Worm (Caenorhabditis elegans) whole organism, late embryonic: ENCODE data around the gene clh-5.

ENCODE experiments used
- C08G9.2 ChIP-seq: sonication (generic microtip); optimal IDR thresholded peaks from 2 replicates; lab custom pipeline; 2016; ENCODE audit warnings: mild to moderate bottlenecking, missing genetic modification characterization, moderate library complexity, missing compliant biosample characterization
- K09A11.1 ChIP-seq: sonication (generic microtip); optimal IDR thresholded peaks from 2 replicates; lab custom pipeline; 2017; ENCODE audit warnings: antibody characterized with exemption, mild to moderate bottlenecking, missing genetic modification characterization, missing compliant biosample characterization; ENCODE audit not compliant: insufficient read depth
- T23F11.4 ChIP-seq: fragments of 200-800 bp; sonication (Bioruptor generic); optimal IDR thresholded peaks from 2 replicates; lab custom pipeline; 2018; ENCODE audit warnings: mild to moderate bottlenecking, missing genetic modification characterization, missing compliant biosample characterization
- Y22D7AL.16 ChIP-seq: sonication (generic microtip); optimal IDR thresholded peaks from 2 replicates; lab custom pipeline; 2016; ENCODE audit warnings: missing genetic modification characterization, missing compliant biosample characterization
- ceh-14 ChIP-seq: sonication (generic microtip); optimal IDR thresholded peaks from 2 replicates; lab custom pipeline; 2016; ENCODE audit warnings: missing genotype, missing genetic modification characterization, missing compliant biosample characterization
- ceh-18 ChIP-seq: sonication (generic microtip); optimal IDR thresholded peaks from 2 replicates; lab custom pipeline; 2016; ENCODE audit warnings: missing genetic modification characterization, missing compliant biosample characterization
- ceh-19 ChIP-seq: fragments of 200-800 bp; sonication (Bioruptor generic); optimal IDR thresholded peaks from 2 replicates; lab custom pipeline; 2018; ENCODE audit warnings: mild to moderate bottlenecking, missing genetic modification characterization, missing compliant biosample characterization
- ceh-2 ChIP-seq: sonication (generic microtip); optimal IDR thresholded peaks from 2 replicates; lab custom pipeline; 2016; ENCODE audit warnings: missing genotype, missing genetic modification characterization, missing compliant biosample characterization
- ceh-22 ChIP-seq: sonication (generic microtip); optimal IDR thresholded peaks from 2 replicates; lab custom pipeline; 2017; ENCODE audit warnings: missing biosample characterization, missing genetic modification characterization
- ceh-30 ChIP-seq: fragments of 150-350 bp; optimal IDR thresholded peaks from 2 replicates; lab custom pipeline; 2014; ENCODE audit warnings: missing biosample characterization, missing genetic modification characterization
- ceh-45 ChIP-seq: fragments of 200-800 bp; sonication (Bioruptor generic); IDR thresholded peaks from 2 replicates; pipeline ENCODE4 v1.3.6; 2022; ENCODE audit warnings: missing genetic modification reagents, missing genetic modification characterization, missing compliant biosample characterization
- ceh-9 ChIP-seq: sonication (generic microtip); optimal IDR thresholded peaks from 2 replicates; lab custom pipeline; 2016; ENCODE audit warnings: mild to moderate bottlenecking, missing genetic modification characterization, inconsistent platforms, missing compliant biosample characterization
- elt-4 ChIP-seq: sonication (generic microtip); optimal IDR thresholded peaks from 2 replicates; lab custom pipeline; 2016; ENCODE audit warnings: missing genetic modification characterization, missing compliant biosample characterization
- ets-4 ChIP-seq: sonication (generic microtip); optimal IDR thresholded peaks from 2 replicates; lab custom pipeline; 2016; ENCODE audit warnings: missing genetic modification characterization, missing compliant biosample characterization
- fkh-6 ChIP-seq: sonication (generic microtip); optimal IDR thresholded peaks from 2 replicates; lab custom pipeline; 2016; ENCODE audit warnings: missing genetic modification characterization, missing compliant biosample characterization
- gmeb-2 ChIP-seq: sonication (generic microtip); optimal IDR thresholded peaks from 2 replicates; lab custom pipeline; 2016; ENCODE audit warnings: missing genetic modification characterization, inconsistent platforms, missing compliant biosample characterization
- hlh-13 ChIP-seq: fragments of 200-800 bp; sonication (Bioruptor generic); optimal IDR thresholded peaks from 2 replicates; lab custom pipeline; 2018; ENCODE audit warnings: mild to moderate bottlenecking, missing genetic modification characterization, missing compliant biosample characterization
- hlh-30 ChIP-seq: sonication (generic microtip); optimal IDR thresholded peaks from 2 replicates; lab custom pipeline; 2017; ENCODE audit warnings: antibody characterized with exemption, missing genetic modification characterization, missing compliant biosample characterization; ENCODE audit not compliant: insufficient read depth
- hlh-6 ChIP-seq: sonication (generic microtip); optimal IDR thresholded peaks from 2 replicates; lab custom pipeline; 2016; ENCODE audit warnings: missing genotype, missing genetic modification characterization, missing compliant biosample characterization
- lim-6 ChIP-seq: sonication (generic microtip); optimal IDR thresholded peaks from 2 replicates; lab custom pipeline; 2016; ENCODE audit warnings: missing genetic modification characterization, missing compliant biosample characterization
- lin-11 ChIP-seq: fragments of 200-800 bp; sonication (Bioruptor generic); optimal IDR thresholded peaks from 2 replicates; lab custom pipeline; 2018; ENCODE audit warnings: mild to moderate bottlenecking, missing genetic modification characterization, missing compliant biosample characterization
- mec-3 ChIP-seq: sonication (generic microtip); optimal IDR thresholded peaks from 2 replicates; lab custom pipeline; 2016; ENCODE audit warnings: borderline replicate concordance, missing genetic modification characterization, missing compliant biosample characterization
- nhr-11 ChIP-seq: fragments of 150-350 bp; optimal IDR thresholded peaks from 2 replicates; lab custom pipeline; 2014; ENCODE audit warnings: missing biosample characterization, missing genetic modification characterization
- nhr-232 ChIP-seq: sonication (generic microtip); optimal IDR thresholded peaks from 2 replicates; lab custom pipeline; 2016; ENCODE audit warnings: missing genetic modification characterization, missing compliant biosample characterization
- npax-4 ChIP-seq: sonication (generic microtip); optimal IDR thresholded peaks from 2 replicates; lab custom pipeline; 2016; ENCODE audit warnings: missing genetic modification characterization, missing compliant biosample characterization
- pqm-1 ChIP-seq: sonication (generic microtip); optimal IDR thresholded peaks from 2 replicates; lab custom pipeline; 2016; ENCODE audit warnings: missing genetic modification characterization, missing compliant biosample characterization
- pros-1 ChIP-seq: fragments of 150-350 bp; optimal IDR thresholded peaks from 2 replicates; lab custom pipeline; 2014; ENCODE audit warnings: missing biosample characterization, missing genetic modification reagents, missing genetic modification characterization
- ref-2 ChIP-seq: sonication (generic microtip); optimal IDR thresholded peaks from 2 replicates; lab custom pipeline; 2016; ENCODE audit warnings: missing genetic modification characterization, missing compliant biosample characterization
- sox-2 ChIP-seq: fragments of 200-800 bp; sonication (Bioruptor generic); IDR thresholded peaks from 2 replicates; pipeline ENCODE4 v1.3.6; 2022; ENCODE audit warnings: missing genetic modification reagents, missing genetic modification characterization, missing compliant biosample characterization
- syd-9 ChIP-seq: sonication (generic microtip); optimal IDR thresholded peaks from 2 replicates; lab custom pipeline; 2016; ENCODE audit warnings: mild to moderate bottlenecking, missing genetic modification characterization, moderate library complexity, missing compliant biosample characterization
- tbx-7 ChIP-seq: sonication (generic microtip); optimal IDR thresholded peaks from 2 replicates; lab custom pipeline; 2016; ENCODE audit warnings: missing genotype, missing genetic modification characterization, missing compliant biosample characterization
- unc-42 ChIP-seq: sonication (generic microtip); optimal IDR thresholded peaks from 2 replicates; lab custom pipeline; 2016; ENCODE audit warnings: missing genotype, missing genetic modification characterization, missing compliant biosample characterization
- unc-55 ChIP-seq: sonication (generic microtip); optimal IDR thresholded peaks from 2 replicates; lab custom pipeline; 2017; ENCODE audit warnings: missing biosample characterization, missing genetic modification reagents, missing genetic modification characterization

The clh-5 gene

DNA sequence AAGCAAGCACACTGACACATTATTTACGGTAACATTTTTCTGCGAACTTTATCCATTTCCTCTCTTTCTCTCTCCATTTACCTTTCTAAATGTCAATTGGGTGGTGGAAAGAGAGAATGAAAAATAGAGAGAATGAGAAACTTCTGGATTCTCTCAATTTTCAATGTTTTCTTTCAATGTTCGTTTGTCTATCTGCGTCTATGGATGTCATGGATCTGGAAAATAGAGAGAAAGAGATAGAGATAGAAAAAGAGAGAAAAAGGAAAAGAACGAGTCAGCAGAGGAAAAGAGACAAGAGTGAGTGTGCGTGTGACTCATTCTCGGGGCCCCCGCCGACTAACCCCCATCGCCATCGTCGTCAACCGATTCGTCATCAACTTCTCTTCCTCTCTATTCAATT lies 14.4 kb upstream of the clh-5 start, which contains the start of gene jun-1 (continued):
- TF ChIP-seq ets-4 (tag; lab: Kevin White, UChicago) = peak; percentile 65
- TF ChIP-seq unc-55 = peak; percentile 64
- TF ChIP-seq nhr-232 (tag; lab: Kevin White, UChicago) = no peak
- no peak for TF ChIP-seq ceh-9
- TF ChIP-seq syd-9 (tag; lab: Kevin White, UChicago) = no peak
- TF ChIP-seq gmeb-2 (tag; lab: Kevin White, UChicago) = no peak
- TF ChIP-seq nhr-11 (tag; lab: Kevin White, UChicago) = no peak
- TF ChIP-seq sox-2 (GFP tag; lab: Robert Waterston, UW) = no peak
- no peak for TF ChIP-seq ceh-45 (GFP tag; lab: Robert Waterston, UW)
- TF ChIP-seq ceh-14 (tag; lab: Kevin White, UChicago) = no peak
- TF ChIP-seq hlh-6 (tag; lab: Kevin White, UChicago) = no peak
- no peak for TF ChIP-seq Y22D7AL.16
- TF ChIP-seq ceh-18 (tag; lab: Kevin White, UChicago) = peak; percentile 80
- TF ChIP-seq ceh-30 (tag; lab: Kevin White, UChicago) = no peak
- TF ChIP-seq ref-2 (tag; lab: Kevin White, UChicago) = peak; percentile 9
- no peak for TF ChIP-seq hlh-13 (GFP tag; lab: Kevin White, UChicago)
- TF ChIP-seq C08G9.2 (tag; lab: Kevin White, UChicago) = no peak
- no peak for TF ChIP-seq npax-4
- no peak for TF ChIP-seq tbx-7 (tag; lab: Kevin White, UChicago)
- no peak for TF ChIP-seq pqm-1
- TF ChIP-seq ceh-22 (tag; lab: Kevin White, UChicago) = no peak
- TF ChIP-seq lin-11 (tag; lab: Kevin White, UChicago) = no peak
- no peak for TF ChIP-seq ceh-2
- TF ChIP-seq, all 69 proteins: peak for 15

- no peak for TF ChIP-seq mec-3 (tag; lab: Kevin White, UChicago)
- TF ChIP-seq hlh-30 (tag; lab: Kevin White, UChicago) = no peak
- TF ChIP-seq ceh-19 (GFP tag; lab: Kevin White, UChicago) = no peak
- no peak for TF ChIP-seq fkh-6 (tag; lab: Kevin White, UChicago)
- no peak for TF ChIP-seq T23F11.4 (GFP tag; lab: Kevin White, UChicago)
- no peak for TF ChIP-seq sox-2 (GFP tag; lab: Robert Waterston, UW)
- no peak for TF ChIP-seq npax-4
- TF ChIP-seq ref-2 (tag; lab: Kevin White, UChicago) = no peak
- no peak for TF ChIP-seq pros-1
- TF ChIP-seq K09A11.1 = no peak
Measured at ce11 chrII:9111471-9112016, 13.1 kb upstream of the clh-5 start.

DNA sequence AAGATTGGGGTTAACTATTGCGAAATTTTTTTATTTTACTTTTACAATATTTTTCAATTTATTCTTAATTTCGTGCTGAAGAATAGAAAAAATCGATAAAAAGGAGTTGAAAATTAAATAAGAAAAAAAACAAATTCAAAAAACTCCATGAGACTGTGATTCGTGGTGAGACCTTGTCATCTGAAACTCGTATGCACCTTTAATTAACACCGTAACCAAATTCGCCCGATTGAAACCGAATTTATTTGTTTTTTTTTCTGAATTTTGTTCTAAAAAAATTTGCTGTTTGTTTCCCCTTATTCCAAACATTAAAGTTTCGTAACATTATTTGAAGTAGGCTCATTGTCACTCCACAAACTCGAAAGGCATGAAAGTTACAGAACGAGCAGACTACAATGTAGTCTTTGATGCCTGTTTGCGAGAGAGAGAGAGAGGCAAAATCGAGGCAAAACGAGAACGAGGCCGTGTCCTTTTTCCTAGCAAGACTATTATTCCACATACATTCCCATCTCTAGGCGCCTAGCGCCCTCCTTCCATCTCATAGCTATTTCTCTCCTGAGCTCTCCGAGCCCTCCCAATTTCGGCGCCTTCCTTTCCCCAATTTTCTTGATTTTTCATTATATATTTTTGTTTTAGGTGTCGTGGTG lies 10.6 kb upstream of the clh-5 start, which contains the start of gene T24H10.4:
Gene T24H10.4, plus strand, starts transcription at position 630 of the 647 bp plus-strand sequence.
- TF ChIP-seq Y22D7AL.16 (no peak), unc-42 (peak; percentile 37), hlh-6 (tag; lab: Kevin White, UChicago) (no peak), ceh-14 (tag; lab: Kevin White, UChicago) (no peak), lim-6 (tag; lab: Kevin White, UChicago) (no peak), hlh-30 (tag; lab: Kevin White, UChicago) (no peak)

DNA sequence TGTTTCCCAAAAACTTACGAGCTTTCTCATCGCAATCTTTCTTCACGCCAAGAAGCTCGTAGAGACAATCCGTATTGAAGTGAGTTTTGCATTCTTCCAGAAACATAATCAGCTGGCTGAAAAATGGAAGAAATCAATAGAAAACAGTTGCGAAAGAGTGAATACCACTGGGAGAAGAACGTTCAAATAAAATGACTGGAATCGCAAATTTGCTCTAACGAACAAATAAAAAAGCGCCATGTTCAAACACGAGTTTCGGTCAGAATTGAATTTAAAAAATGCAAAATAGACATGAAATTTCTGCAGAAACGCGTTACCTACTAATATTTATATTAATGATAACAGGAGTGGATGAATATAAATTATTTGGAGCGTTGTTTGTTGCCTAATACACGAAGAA lies 10.0 kb upstream of the clh-5 start, which contains the start of gene dnj-23:
Gene dnj-23, minus strand, starts transcription at position 158 of the 400 bp plus-strand sequence.
- no peak for TF ChIP-seq elt-4
